Worm (Caenorhabditis elegans): Measurements from ENCODE around the gene ida-1.

- TF ChIP-seq ceh-82 (tag; optimal IDR thresholded peaks at IDR 0.05), result no peak
- TF ChIP-seq C16A3.4 (tag; optimal IDR thresholded peaks at IDR 0.05), result no peak
- no peak for TF ChIP-seq lin-39 (tag; optimal IDR thresholded peaks at IDR 0.05)
Observed at ce11 chrIII:5748360-5748759, 7.0 kb upstream of the ida-1 start.

All from whole organism, L1 larva.